Fruit fly (Drosophila melanogaster): ENCODE results near the gene Smr.

DNA sequence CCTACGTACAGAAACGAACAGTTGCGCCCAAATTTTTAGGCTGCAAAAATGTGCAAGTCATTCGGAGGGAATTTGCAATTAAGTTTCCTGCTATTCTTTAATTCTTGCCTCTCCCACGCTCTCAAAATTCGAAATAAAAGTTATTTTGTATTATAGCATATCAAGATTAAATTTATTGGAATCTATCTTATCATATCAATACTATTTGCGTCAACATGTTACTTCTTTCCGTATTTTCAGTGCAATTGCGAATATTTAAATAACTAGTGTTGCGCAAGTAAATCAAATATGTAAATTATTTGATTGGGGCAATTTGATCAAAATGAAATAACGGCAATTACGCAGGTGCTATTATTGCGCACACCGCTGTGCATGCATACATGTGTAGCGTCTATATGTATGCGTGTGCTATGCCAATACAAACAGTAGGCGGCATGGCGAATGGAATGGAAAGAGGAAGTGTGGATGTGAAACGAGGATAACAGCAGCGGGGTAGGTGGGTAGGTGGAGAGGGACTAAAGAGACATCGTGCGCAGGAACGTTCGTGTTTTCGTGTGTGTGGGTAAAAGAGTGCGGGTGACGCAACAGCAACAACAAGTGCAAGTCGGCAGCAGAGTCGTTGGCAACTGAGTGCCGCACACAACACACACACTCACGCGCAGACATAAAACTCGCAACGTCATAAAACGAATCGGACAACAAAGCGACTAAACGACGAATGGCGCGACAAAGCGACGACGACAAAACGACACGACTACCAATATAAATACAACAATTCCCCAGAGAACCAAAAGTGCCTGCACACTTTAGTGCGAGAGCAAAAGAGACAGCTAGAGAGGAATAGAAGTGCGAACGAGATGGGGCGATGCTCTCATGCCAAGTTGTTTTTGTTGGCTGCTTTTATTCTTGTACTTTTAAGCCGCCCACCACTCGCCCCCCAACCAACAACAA, 6.7 kb downstream of the Smr start:
- TF ChIP-seq pan (optimal IDR thresholded peaks at IDR 0.05) (no peak), psq (optimal IDR thresholded peaks at IDR 0.05) (no peak), CG8478 (optimal IDR thresholded peaks at IDR 0.05) (peak; percentile 35), usp (GFP tag; optimal IDR thresholded peaks at IDR 0.05) (no peak), Dll (optimal IDR thresholded peaks at IDR 0.05) (no peak)
